Worm (Caenorhabditis elegans) whole organism, midembryonic: ENCODE data around the gene sra-28.

Experiments used
- T22C8.4 ChIP-seq: fragments of 200-800 bp; sonication (Bioruptor generic); IDR thresholded peaks from 2 replicates; pipeline ENCODE4 v1.3.6; 2022; ENCODE audit warnings: missing genetic modification characterization, missing compliant biosample characterization
- cog-1 ChIP-seq: sonication (generic microtip); optimal IDR thresholded peaks from 2 replicates; lab custom pipeline; 2016; ENCODE audit warnings: missing genetic modification characterization, missing compliant biosample characterization
- flt-1 ChIP-seq: fragments of 200-800 bp; sonication (Bioruptor generic); IDR thresholded peaks from 2 replicates; pipeline ENCODE4 v1.3.6; 2022; ENCODE audit warnings: missing genetic modification characterization, missing compliant biosample characterization
- klf-2 ChIP-seq: fragments of 200-800 bp; sonication (Bioruptor generic); conservative IDR thresholded peaks from 2 replicates; pipeline ENCODE4 v1.3.6; 2022; ENCODE audit warnings: missing genetic modification reagents, missing genetic modification characterization, missing compliant biosample characterization
- med-1 ChIP-seq: sonication (generic microtip); optimal IDR thresholded peaks from 2 replicates; lab custom pipeline; 2017; ENCODE audit warnings: missing genetic modification characterization, mild to moderate bottlenecking, missing compliant biosample characterization, antibody characterized with exemption, missing genetic modification reagents; ENCODE audit not compliant: insufficient read depth
- ref-1 ChIP-seq: fragments of 200-800 bp; sonication (Bioruptor generic); conservative IDR thresholded peaks from 2 replicates; pipeline ENCODE4 v1.3.6; 2022; ENCODE audit warnings: missing genetic modification reagents, missing genetic modification characterization, missing compliant biosample characterization
- tab-1 ChIP-seq: fragments of 200-800 bp; sonication (Bioruptor generic); IDR thresholded peaks from 2 replicates; pipeline ENCODE4 v1.3.6; 2022; ENCODE audit warnings: missing genetic modification characterization, missing compliant biosample characterization
- ztf-23 ChIP-seq: fragments of 200-800 bp; sonication (Bioruptor generic); IDR thresholded peaks from 2 replicates; pipeline ENCODE4 v1.3.6; 2022; ENCODE audit warnings: missing genetic modification reagents, missing genetic modification characterization, missing compliant biosample characterization
- ztf-29 ChIP-seq: fragments of 200-800 bp; sonication (Bioruptor generic); IDR thresholded peaks from 2 replicates; pipeline ENCODE4 v1.3.6; 2022; ENCODE audit warnings: missing genetic modification reagents, missing genetic modification characterization, missing compliant biosample characterization

Gene sra-28

DNA sequence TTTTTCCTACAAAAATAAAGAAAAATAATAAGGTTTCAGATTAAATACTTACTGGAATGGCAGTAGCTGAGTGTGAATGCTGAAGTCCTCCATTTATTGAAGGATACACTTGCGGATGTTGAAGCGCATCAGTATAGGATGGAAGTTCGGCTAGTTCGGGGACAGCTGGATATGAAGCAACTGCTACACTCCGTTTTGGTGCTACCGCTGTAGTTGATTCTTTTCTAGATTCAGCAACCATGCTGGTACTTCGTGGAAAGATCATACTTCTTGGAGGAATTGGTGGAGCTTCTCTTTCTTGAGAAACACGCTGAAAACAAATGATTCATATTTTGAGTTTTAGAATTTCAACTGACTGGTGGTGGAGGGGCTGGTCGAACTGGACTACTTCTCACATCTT, 35.0 kb upstream of the sra-28 start:
- TF ChIP-seq ref-1 (GFP tag; lab: Robert Waterston, UW) (no peak), cog-1 (tag; lab: Kevin White, UChicago) (no peak), T22C8.4 (GFP tag; lab: Robert Waterston, UW) (no peak), klf-2 (GFP tag; lab: Robert Waterston, UW) (no peak), med-1 (GFP tag; lab: Kevin White, UChicago) (no peak), ztf-23 (GFP tag; lab: Robert Waterston, UW) (no peak)

DNA sequence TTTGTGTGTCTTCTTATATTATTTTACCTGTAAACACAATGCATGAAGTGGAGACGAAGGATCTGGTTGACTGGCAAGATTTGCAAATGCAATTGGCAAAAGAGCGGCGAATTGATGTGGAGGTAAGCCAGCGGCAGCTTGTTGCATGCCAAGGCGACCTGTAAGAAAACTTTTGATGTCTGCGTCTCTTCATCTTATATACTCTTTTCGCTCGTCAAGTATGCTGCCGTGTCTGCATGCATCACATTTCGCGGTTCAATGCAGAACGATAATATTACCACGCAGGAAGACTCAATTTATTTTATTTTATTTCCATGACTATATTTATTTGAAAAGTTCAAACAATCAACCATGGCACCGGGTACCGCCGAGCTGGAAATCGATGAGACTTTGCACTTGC, 27.4 kb upstream of the sra-28 start, which contains the start of gene vps-33.2:
TSS of gene vps-33.2 (plus strand) at position 244 of the 400 bp plus-strand sequence.
- TF ChIP-seq ztf-23 (GFP tag; lab: Robert Waterston, UW) (peak; percentile 75), flt-1 (no peak)

DNA sequence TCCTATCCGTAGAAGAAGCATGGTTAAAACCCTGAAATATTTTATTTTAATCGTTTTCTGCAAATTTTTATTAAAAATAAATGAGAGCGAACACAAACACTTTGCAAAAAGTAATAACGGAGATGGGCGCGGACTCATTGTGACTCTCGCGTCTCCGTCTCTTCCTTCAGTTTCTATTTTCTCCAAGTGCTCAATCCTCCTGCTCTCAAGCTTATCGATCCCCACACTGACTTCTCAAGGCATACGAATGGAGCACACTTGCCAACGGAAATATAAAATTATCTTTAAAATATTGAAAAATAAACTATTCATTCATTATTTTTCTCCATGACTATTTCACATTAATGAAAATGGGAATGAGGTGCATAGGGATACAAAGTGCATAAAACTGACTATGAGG, 24.5 kb upstream of the sra-28 start, which contains the start of gene dnj-8:
TSS of gene dnj-8 (minus strand) at position 31 of the 400 bp plus-strand sequence.
- TF ChIP-seq ztf-23 (GFP tag; lab: Robert Waterston, UW): peak; percentile 43; the same call in 1 of the 2 replicates
- TF ChIP-seq flt-1: no peak

DNA sequence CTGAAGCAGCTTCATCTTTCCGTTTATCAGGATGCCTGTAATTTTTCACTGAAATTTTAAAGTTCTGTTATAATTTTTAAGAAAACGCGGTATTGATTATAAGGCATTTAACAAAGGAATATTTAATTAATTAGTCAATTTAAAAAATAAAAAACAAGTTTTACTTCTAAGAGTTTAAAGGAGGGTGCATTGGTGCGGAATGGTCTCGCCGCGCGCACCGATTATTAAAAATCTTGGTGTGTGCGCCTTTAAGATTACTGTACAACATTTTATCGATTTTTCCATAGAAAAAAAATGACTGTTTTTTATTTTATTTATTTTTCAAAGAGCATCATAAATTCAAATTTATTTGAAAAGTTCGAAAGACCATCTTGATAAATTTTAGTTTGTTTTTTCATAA, 23.9 kb upstream of the sra-28 start:
- no peak for TF ChIP-seq ref-1 (GFP tag; lab: Robert Waterston, UW)
- TF ChIP-seq ztf-29: no peak
- no peak for TF ChIP-seq med-1 (GFP tag; lab: Kevin White, UChicago)
- no peak for TF ChIP-seq flt-1
- TF ChIP-seq klf-2 (GFP tag; lab: Robert Waterston, UW): no peak
- no peak for TF ChIP-seq tab-1 (GFP tag; lab: Robert Waterston, UW)
- TF ChIP-seq T22C8.4 (GFP tag; lab: Robert Waterston, UW): no peak
- TF ChIP-seq cog-1 (tag; lab: Kevin White, UChicago): no peak

DNA sequence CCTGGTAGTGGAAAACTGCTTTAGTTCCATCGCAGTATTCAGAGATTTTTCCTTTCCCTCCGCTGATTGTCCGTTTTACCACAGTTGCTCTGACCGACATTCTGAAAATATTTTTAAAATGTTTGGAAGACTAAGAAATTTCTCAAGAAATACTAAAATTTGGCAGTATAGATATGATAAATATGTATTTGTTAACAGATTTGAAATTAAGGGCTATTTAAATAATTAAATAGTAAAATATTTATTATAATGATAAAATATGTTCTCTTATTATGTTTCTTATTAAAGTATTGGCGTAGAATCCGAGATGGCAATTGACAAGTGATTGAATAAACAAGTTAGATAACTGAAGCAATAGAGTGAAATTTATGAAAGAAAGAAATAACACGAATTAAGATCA, 20.6 kb upstream of the sra-28 start, which contains the start of gene aipr-1:
TSS of gene aipr-1 (minus strand) at position 101 of the 400 bp plus-strand sequence.
- TF ChIP-seq med-1 (GFP tag; lab: Kevin White, UChicago): no peak

DNA sequence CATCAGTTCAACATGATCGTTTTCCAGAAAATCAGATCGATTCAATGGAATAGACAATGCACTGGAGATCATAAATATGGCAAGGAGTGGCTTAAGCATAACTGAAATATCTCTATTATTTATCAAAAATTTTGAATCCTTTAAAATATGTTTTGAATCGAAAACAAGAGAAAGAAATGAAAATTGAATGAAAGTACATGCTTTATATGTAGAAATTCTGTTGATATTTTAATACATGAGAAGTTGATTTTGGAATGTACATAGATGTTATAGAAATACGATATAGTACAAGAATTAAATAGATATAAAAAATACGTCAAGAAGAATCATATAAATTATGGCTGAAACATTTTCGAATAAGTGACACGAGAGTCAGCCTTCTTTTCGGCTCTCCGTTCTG, 18.7 kb upstream of the sra-28 start, which contains the start of gene C56C10.9:
TSS of gene C56C10.9 (minus strand) at position 101 of the 400 bp plus-strand sequence.
- TF ChIP-seq T22C8.4 (GFP tag; lab: Robert Waterston, UW) (no peak), med-1 (GFP tag; lab: Kevin White, UChicago) (no peak), klf-2 (GFP tag; lab: Robert Waterston, UW) (no peak), tab-1 (GFP tag; lab: Robert Waterston, UW) (no peak), cog-1 (tag; lab: Kevin White, UChicago) (no peak), ref-1 (GFP tag; lab: Robert Waterston, UW) (no peak), flt-1 (no peak), ztf-23 (GFP tag; lab: Robert Waterston, UW) (no peak), ztf-29 (no peak)

DNA sequence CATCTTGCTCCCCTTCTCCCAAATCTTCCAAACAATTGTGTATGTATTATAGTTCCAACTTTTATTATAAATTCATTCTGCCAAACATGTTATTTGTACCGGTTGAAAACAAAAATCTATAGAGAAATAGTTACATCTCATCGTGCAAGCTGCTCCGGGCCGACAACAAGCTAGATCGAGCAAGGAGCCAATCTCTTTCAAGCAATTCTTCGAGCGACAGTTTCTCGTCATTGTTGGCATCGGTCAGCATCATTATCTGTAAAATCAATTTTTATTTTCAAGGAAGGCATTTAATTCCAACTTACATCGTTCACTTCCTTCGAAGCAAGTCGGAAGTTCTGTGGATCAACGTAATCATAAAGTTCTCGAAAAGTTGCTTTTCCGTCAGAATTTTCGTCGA, 17.4 kb upstream of the sra-28 start:
- no peak for TF ChIP-seq ztf-29
- no peak for TF ChIP-seq cog-1 (tag; lab: Kevin White, UChicago)
- no peak for TF ChIP-seq flt-1
- no peak for TF ChIP-seq klf-2 (GFP tag; lab: Robert Waterston, UW)
- no peak for TF ChIP-seq ztf-23 (GFP tag; lab: Robert Waterston, UW)
- no peak for TF ChIP-seq ref-1 (GFP tag; lab: Robert Waterston, UW)
- no peak for TF ChIP-seq med-1 (GFP tag; lab: Kevin White, UChicago)
- TF ChIP-seq T22C8.4 (GFP tag; lab: Robert Waterston, UW): no peak
- no peak for TF ChIP-seq tab-1 (GFP tag; lab: Robert Waterston, UW)

DNA sequence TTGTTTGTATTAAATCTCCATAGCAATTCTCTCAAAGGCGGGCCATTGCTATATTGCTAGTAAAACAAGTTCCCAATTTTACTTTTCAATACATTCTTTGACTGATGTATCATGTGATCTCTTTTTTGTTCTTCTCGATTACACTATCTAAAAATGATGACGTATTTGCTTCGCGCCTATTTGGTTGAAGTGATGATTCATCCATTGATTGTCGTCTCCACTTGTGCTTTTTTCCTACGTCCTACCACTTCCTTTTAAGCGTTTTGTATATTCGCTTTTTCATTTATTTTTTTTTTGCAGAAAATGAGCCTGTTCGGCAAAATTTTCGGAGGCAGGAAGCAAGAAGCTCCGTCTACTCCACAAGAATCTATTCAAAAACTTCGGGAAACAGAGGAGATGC, 15.8 kb upstream of the sra-28 start, which contains the start of gene vps-32.1:
TSS of gene vps-32.1 (plus strand) at position 301 of the 400 bp plus-strand sequence.
- TF ChIP-seq ztf-29: no peak
- TF ChIP-seq cog-1 (tag; lab: Kevin White, UChicago): no peak
- TF ChIP-seq flt-1: no peak
- no peak for TF ChIP-seq tab-1 (GFP tag; lab: Robert Waterston, UW)
- TF ChIP-seq klf-2 (GFP tag; lab: Robert Waterston, UW): no peak
- no peak for TF ChIP-seq ztf-23 (GFP tag; lab: Robert Waterston, UW)
- no peak for TF ChIP-seq T22C8.4 (GFP tag; lab: Robert Waterston, UW)
- TF ChIP-seq med-1 (GFP tag; lab: Kevin White, UChicago): no peak
- TF ChIP-seq ref-1 (GFP tag; lab: Robert Waterston, UW): no peak

DNA sequence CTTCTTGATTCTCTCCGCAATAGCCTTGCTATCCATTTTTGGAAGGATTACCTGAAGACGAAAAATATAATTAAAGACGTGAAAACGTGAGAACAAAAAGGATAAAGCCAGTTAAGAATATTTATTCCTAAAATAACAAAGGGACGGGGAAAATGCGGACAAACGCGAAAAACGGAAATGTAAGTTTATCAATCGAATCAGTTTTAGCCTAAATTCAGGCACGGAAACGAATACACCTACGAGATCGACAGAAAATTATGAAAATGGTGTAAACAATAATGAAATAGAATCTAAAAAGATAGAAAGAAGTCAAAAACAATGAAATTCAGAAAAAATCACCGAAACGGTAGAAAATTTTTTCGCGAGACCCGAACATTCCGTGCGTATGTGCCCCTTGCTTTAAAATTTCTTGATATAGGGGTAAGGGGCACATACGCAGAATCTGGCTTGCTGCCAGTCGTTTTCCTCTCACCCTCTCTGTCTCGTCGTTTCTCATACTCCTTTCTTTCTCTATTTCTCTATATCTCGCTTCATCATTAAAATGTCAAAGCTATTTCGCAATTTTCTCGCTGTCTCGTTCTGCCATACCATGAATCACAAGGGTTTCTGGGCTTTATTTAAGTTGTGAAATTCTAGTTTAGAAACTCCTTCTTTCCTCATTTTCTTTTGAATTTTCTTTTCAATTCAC, 15.2 kb upstream of the sra-28 start, which contains the start of gene icd-1:
TSS of gene icd-1 (minus strand) at position 51 of the 688 bp plus-strand sequence.
- TF ChIP-seq klf-2 (GFP tag; lab: Robert Waterston, UW): no peak
- TF ChIP-seq ref-1 (GFP tag; lab: Robert Waterston, UW): no peak
- no peak for TF ChIP-seq T22C8.4 (GFP tag; lab: Robert Waterston, UW)
- peak; percentile 36 for TF ChIP-seq med-1 (GFP tag; lab: Kevin White, UChicago)
- TF ChIP-seq tab-1 (GFP tag; lab: Robert Waterston, UW): no peak
- TF ChIP-seq cog-1 (tag; lab: Kevin White, UChicago): peak; percentile 84
- TF ChIP-seq ztf-29: peak; percentile 73
- TF ChIP-seq ztf-23 (GFP tag; lab: Robert Waterston, UW): peak; percentile 100
- 0 out of 2 replicates have a peak, but pooled peaks have one; percentile 61 for TF ChIP-seq flt-1
